Fruit fly (Drosophila melanogaster): ENCODE measurements around the gene Eig71Ee.

Gene Eig71Ee

dm6 chr3L:15704250-15704985 lies 48.6 kb upstream of the Eig71Ee start (continued):
- TF ChIP-seq CG2116 (GFP tag; optimal IDR thresholded peaks at IDR 0.05) (peak; percentile 33), Dp (GFP tag; optimal IDR thresholded peaks at IDR 0.05) (no peak), ewg (GFP tag; optimal IDR thresholded peaks at IDR 0.05) (peak; percentile 46), CG14050 (GFP tag; IDR thresholded peaks at IDR 0.05) (no peak), tap (tag; optimal IDR thresholded peaks at IDR 0.05) (peak; percentile 0), Oli (tag; optimal IDR thresholded peaks at IDR 0.05) (peak; percentile 73), nerfin-2 (GFP tag; IDR thresholded peaks at IDR 0.05; ENCODE audit: partially characterized antibody) (no peak), CG8290 (GFP tag; optimal IDR thresholded peaks at IDR 0.05) (no peak), CG8290 (tag; optimal IDR thresholded peaks at IDR 0.05) (no peak), MBD-R2 (GFP tag; IDR thresholded peaks at IDR 0.05) (no peak), Hand (GFP tag; optimal IDR thresholded peaks at IDR 0.05) (peak; percentile 20), Rx (GFP tag; IDR thresholded peaks at IDR 0.05) (no peak), chn (GFP tag; optimal IDR thresholded peaks at IDR 0.05) (no peak), sob (GFP tag; IDR thresholded peaks at IDR 0.05) (no peak; the same call in 1 of the 2 replicates), cwo (GFP tag; optimal IDR thresholded peaks at IDR 0.05) (peak; percentile 34), Usf (GFP tag; optimal IDR thresholded peaks at IDR 0.05) (peak; percentile 2), Ets65A (GFP tag) (no peak), CG8478 (optimal IDR thresholded peaks at IDR 0.05) (no peak), CG13287 (GFP tag; IDR thresholded peaks at IDR 0.05; ENCODE audit: partially characterized antibody) (no peak), CG1832 (GFP tag; optimal IDR thresholded peaks at IDR 0.05) (no peak), CG6813 (GFP tag; optimal IDR thresholded peaks at IDR 0.05) (no peak), Deaf1 (tag; optimal IDR thresholded peaks at IDR 0.05) (peak; percentile 34), CG17359 (tag; optimal IDR thresholded peaks at IDR 0.05) (peak; percentile 69), CG12155 (GFP tag; optimal IDR thresholded peaks at IDR 0.05) (peak; percentile 29), pb (GFP tag; optimal IDR thresholded peaks at IDR 0.05) (no peak), Hr3 (GFP tag; optimal IDR thresholded peaks at IDR 0.05) (peak; percentile 68), ato (GFP tag; IDR thresholded peaks at IDR 0.05; ENCODE audit: partially characterized antibody) (no peak), gsb (GFP tag; IDR thresholded peaks at IDR 0.05) (no peak), crol (GFP tag; IDR thresholded peaks at IDR 0.05) (peak; percentile 80), CG11504 (tag; optimal IDR thresholded peaks at IDR 0.05) (peak; percentile 83), Ptx1 (GFP tag; IDR thresholded peaks at IDR 0.05) (peak; percentile 43), bigmax (GFP tag; optimal IDR thresholded peaks at IDR 0.05) (no peak), Spps (tag; optimal IDR thresholded peaks at IDR 0.05) (peak; percentile 53), Antp (GFP tag; optimal IDR thresholded peaks at IDR 0.05) (no peak), eve (GFP tag; optimal IDR thresholded peaks at IDR 0.05) (peak in 1 of 2 experiments; percentile 35), repo (GFP tag; optimal IDR thresholded peaks at IDR 0.05) (no peak), CG3065 (GFP tag; optimal IDR thresholded peaks at IDR 0.05) (no peak), Dbx (GFP tag; IDR thresholded peaks at IDR 0.05) (no peak), bab2 (GFP tag; optimal IDR thresholded peaks at IDR 0.05) (no peak), CG7271 (tag; optimal IDR thresholded peaks at IDR 0.05) (no peak), CG4617 (GFP tag; optimal IDR thresholded peaks at IDR 0.05; ENCODE audit: borderline replicate concordance) (no peak), CG6683 (GFP tag; optimal IDR thresholded peaks at IDR 0.05) (peak; percentile 12), Adf1 (GFP tag; IDR thresholded peaks at IDR 0.05) (no peak), her (GFP tag; optimal IDR thresholded peaks at IDR 0.05) (no peak), Asciz (GFP tag; optimal IDR thresholded peaks at IDR 0.05) (peak; percentile 55), mirr (GFP tag; optimal IDR thresholded peaks at IDR 0.05) (peak; percentile 13), CG12391 (tag; optimal IDR thresholded peaks at IDR 0.05) (peak; percentile 76), Drgx (GFP tag; IDR thresholded peaks at IDR 0.05) (no peak), grn (GFP tag; optimal IDR thresholded peaks at IDR 0.05) (peak; percentile 54), Gug (GFP tag; IDR thresholded peaks at IDR 0.05) (no peak), CG4404 (GFP tag; IDR thresholded peaks at IDR 0.05) (no peak)
